Fruit fly (Drosophila melanogaster): Measurements from ENCODE around the gene Pxt.

The Pxt gene

dm6 chr3R:17700488-17701130, 18.6 kb upstream of the Pxt start:
- TF ChIP-seq CG8478 (optimal IDR thresholded peaks at IDR 0.05) (no peak), CTCF (optimal IDR thresholded peaks at IDR 0.05) (no peak)

- TF ChIP-seq CG8478 (optimal IDR thresholded peaks at IDR 0.05) (no peak), CTCF (optimal IDR thresholded peaks at IDR 0.05) (no peak)
These were observed 18.1 kb upstream of the Pxt start for dm6 chr3R:17701131-17701593.

dm6 chr3R:17701971-17702845, 17.0 kb upstream of the Pxt start:
- no peak for TF ChIP-seq CG8478 (optimal IDR thresholded peaks at IDR 0.05)

- TF ChIP-seq CTCF (optimal IDR thresholded peaks at IDR 0.05) (no peak), CG8478 (optimal IDR thresholded peaks at IDR 0.05) (no peak)
These were observed 16.1 kb upstream of the Pxt start for dm6 chr3R:17703024-17703690.

- TF ChIP-seq CTCF (optimal IDR thresholded peaks at IDR 0.05): no peak
- no peak for TF ChIP-seq CG8478 (optimal IDR thresholded peaks at IDR 0.05)
These were observed 15.3 kb upstream of the Pxt start for dm6 chr3R:17703691-17704537.

dm6 chr3R:17704538-17704854, 14.8 kb upstream of the Pxt start:
- TF ChIP-seq CTCF (optimal IDR thresholded peaks at IDR 0.05) (no peak), CG8478 (optimal IDR thresholded peaks at IDR 0.05) (no peak)

- TF ChIP-seq CG8478 (optimal IDR thresholded peaks at IDR 0.05): no peak
- no peak for TF ChIP-seq CTCF (optimal IDR thresholded peaks at IDR 0.05)
These were observed 14.1 kb upstream of the Pxt start for dm6 chr3R:17705140-17705539.

- TF ChIP-seq CG8478 (optimal IDR thresholded peaks at IDR 0.05) (no peak), CTCF (optimal IDR thresholded peaks at IDR 0.05) (no peak)
These were observed 13.1 kb upstream of the Pxt start for dm6 chr3R:17705899-17706831.

- no peak for TF ChIP-seq CG8478 (optimal IDR thresholded peaks at IDR 0.05)
- TF ChIP-seq CTCF (optimal IDR thresholded peaks at IDR 0.05): no peak
These were observed 12.3 kb upstream of the Pxt start for dm6 chr3R:17706971-17707406.

dm6 chr3R:17707799-17708198, 11.5 kb upstream of the Pxt start:
- TF ChIP-seq CTCF (optimal IDR thresholded peaks at IDR 0.05) (no peak), CG8478 (optimal IDR thresholded peaks at IDR 0.05) (no peak)

- TF ChIP-seq CG8478 (optimal IDR thresholded peaks at IDR 0.05) (no peak), CTCF (optimal IDR thresholded peaks at IDR 0.05) (no peak)
These were observed 10.3 kb upstream of the Pxt start for dm6 chr3R:17708778-17709476.

- TF ChIP-seq CTCF (optimal IDR thresholded peaks at IDR 0.05) (no peak), CG8478 (optimal IDR thresholded peaks at IDR 0.05) (no peak)
These were observed 9.6 kb upstream of the Pxt start for dm6 chr3R:17709623-17710145.

- TF ChIP-seq CG8478 (optimal IDR thresholded peaks at IDR 0.05): no peak
- TF ChIP-seq CTCF (optimal IDR thresholded peaks at IDR 0.05): no peak
These were observed 8.8 kb upstream of the Pxt start for dm6 chr3R:17710418-17710817.
